Fruit fly (Drosophila melanogaster): Measurements from ENCODE around the gene Oli.
A peak's percentile ranks its signal among the peaks of the same experiment; 100 is the strongest.

Oli gene

dm6 chr2L:17573063-17573462 lies 15.9 kb upstream of the Oli start:
- no peak for TF ChIP-seq Dref (GFP tag; IDR thresholded peaks at IDR 0.05)
- peak; percentile 8 for TF ChIP-seq CG7839 (tag; optimal IDR thresholded peaks at IDR 0.05)
- peak in 1 of 2 experiments; percentile 24 for TF ChIP-seq Hr51 (GFP tag; optimal IDR thresholded peaks at IDR 0.05)
- peak; percentile 2 for TF ChIP-seq Blimp-1 (GFP tag; optimal IDR thresholded peaks at IDR 0.05)
- peak; percentile 65 for TF ChIP-seq phol (tag; optimal IDR thresholded peaks at IDR 0.05)
- no peak for TF ChIP-seq Hr39 (optimal IDR thresholded peaks at IDR 0.05)
- peak; percentile 2 for TF ChIP-seq Xbp1 (GFP tag; optimal IDR thresholded peaks at IDR 0.05)
- TF ChIP-seq lab (GFP tag; optimal IDR thresholded peaks at IDR 0.05) = peak; percentile 8
- peak; percentile 34 for TF ChIP-seq onecut (GFP tag; IDR thresholded peaks at IDR 0.05)
- TF ChIP-seq dmrt99B (tag; optimal IDR thresholded peaks at IDR 0.05) = peak; percentile 14
- no peak for TF ChIP-seq D19B (GFP tag; optimal IDR thresholded peaks at IDR 0.05)
- TF ChIP-seq CG2889 (GFP tag; IDR thresholded peaks at IDR 0.05) = no peak
- TF ChIP-seq CG2678 (tag; optimal IDR thresholded peaks at IDR 0.05) = peak; percentile 10
- no peak for TF ChIP-seq Six4 (GFP tag; optimal IDR thresholded peaks at IDR 0.05)
- TF ChIP-seq CG2712 (tag; optimal IDR thresholded peaks at IDR 0.05) = peak; percentile 11
- peak; percentile 3 for TF ChIP-seq CG3281 (GFP tag; optimal IDR thresholded peaks at IDR 0.05)
- TF ChIP-seq CG6689 (GFP tag; IDR thresholded peaks at IDR 0.05) = peak; percentile 33; the same call in 1 of the 2 replicates
- TF ChIP-seq cad (GFP tag; optimal IDR thresholded peaks at IDR 0.05) = no peak
- 0 out of 3 replicates have a peak, but pooled peaks have one; percentile 14 for TF ChIP-seq dysf (GFP tag; IDR thresholded peaks at IDR 0.05)
- peak; percentile 37 for TF ChIP-seq Oli (tag; optimal IDR thresholded peaks at IDR 0.05)
- no peak for TF ChIP-seq cato (GFP tag; optimal IDR thresholded peaks at IDR 0.05; ENCODE audit: borderline replicate concordance)

dm6 chr2L:17574337-17574912 lies 14.6 kb upstream of the Oli start:
- TF ChIP-seq HmgZ (tag; optimal IDR thresholded peaks at IDR 0.05) (no peak), hbn (GFP tag; IDR thresholded peaks at IDR 0.05; ENCODE audit: partially characterized antibody) (no peak), gfzf (GFP tag; optimal IDR thresholded peaks at IDR 0.05) (no peak), trh (GFP tag; optimal IDR thresholded peaks at IDR 0.05) (no peak), sob (GFP tag; IDR thresholded peaks at IDR 0.05) (no peak), H15 (GFP tag; IDR thresholded peaks at IDR 0.05) (no peak), CG7987 (GFP tag; optimal IDR thresholded peaks at IDR 0.05) (no peak), Scr (GFP tag; IDR thresholded peaks at IDR 0.05; ENCODE audit: partially characterized antibody) (no peak), Dip3 (GFP tag; optimal IDR thresholded peaks at IDR 0.05) (no peak), CG43689 (GFP tag; IDR thresholded peaks at IDR 0.05) (no peak), Meics (GFP tag; optimal IDR thresholded peaks at IDR 0.05) (no peak), Kr (GFP tag; optimal IDR thresholded peaks at IDR 0.05) (no peak), ash1 (GFP tag; optimal IDR thresholded peaks at IDR 0.05) (no peak), ro (GFP tag; IDR thresholded peaks at IDR 0.05) (no peak), CG12659 (GFP tag; optimal IDR thresholded peaks at IDR 0.05) (no peak), ase (GFP tag; IDR thresholded peaks at IDR 0.05) (no peak), NK7.1 (GFP tag; optimal IDR thresholded peaks at IDR 0.05) (no peak), CG6854 (GFP tag; optimal IDR thresholded peaks at IDR 0.05) (no peak), lmd (GFP tag; IDR thresholded peaks at IDR 0.05) (no peak), Ssrp (tag; optimal IDR thresholded peaks at IDR 0.05) (no peak), CG10959 (GFP tag; IDR thresholded peaks at IDR 0.05) (no peak), zfh1 (GFP tag; IDR thresholded peaks at IDR 0.05) (no peak), zen2 (GFP tag; IDR thresholded peaks at IDR 0.05; ENCODE audit: partially characterized antibody) (no peak), dmrt99B (tag; optimal IDR thresholded peaks at IDR 0.05) (no peak), CG8765 (GFP tag; IDR thresholded peaks at IDR 0.05) (no peak), Adf1 (GFP tag; IDR thresholded peaks at IDR 0.05) (no peak), CG32767 (GFP tag; IDR thresholded peaks at IDR 0.05) (no peak), klu (GFP tag; IDR thresholded peaks at IDR 0.05) (no peak), Trl (optimal IDR thresholded peaks at IDR 0.05) (peak in 1 of 2 experiments; percentile 18), Trl (GFP tag; optimal IDR thresholded peaks at IDR 0.05) (no peak), CG32772 (GFP tag; IDR thresholded peaks at IDR 0.05) (no peak), CG1603 (tag; optimal IDR thresholded peaks at IDR 0.05) (no peak)

Measured in whole organism, embryonic.